Worm (Caenorhabditis elegans): ENCODE results near the gene F56A11.5.

- TF ChIP-seq tbx-7 (tag; optimal IDR thresholded peaks at IDR 0.05) (no peak), nfya-1 (tag; optimal IDR thresholded peaks at IDR 0.05) (no peak), ceh-9 (tag; optimal IDR thresholded peaks at IDR 0.05) (no peak), ceh-14 (tag; optimal IDR thresholded peaks at IDR 0.05) (no peak), lin-11 (tag; optimal IDR thresholded peaks at IDR 0.05) (no peak), hlh-30 (tag; optimal IDR thresholded peaks at IDR 0.05; ENCODE audit: insufficient read depth) (no peak), zip-5 (tag; optimal IDR thresholded peaks at IDR 0.05) (no peak), nhr-11 (tag; optimal IDR thresholded peaks at IDR 0.05) (no peak), eyg-1 (tag; optimal IDR thresholded peaks at IDR 0.05) (no peak), ama-1 (optimal IDR thresholded peaks at IDR 0.05) (no peak), ceh-48 (tag; optimal IDR thresholded peaks at IDR 0.05) (no peak), ceh-22 (tag; optimal IDR thresholded peaks at IDR 0.05) (no peak)
Observed at ce11 chrIV:522566-522965, 48.1 kb downstream of the F56A11.5 start.

All from whole organism, late embryonic.